Worm (Caenorhabditis elegans) whole organism, early embryonic: Measurements from ENCODE around the gene vrk-1.
A peak's percentile ranks its signal among the peaks of the same experiment; 100 is the strongest.

Experiments used
- B0310.2 ChIP-seq: sonication (generic microtip); optimal IDR thresholded peaks from 2 replicates; lab custom pipeline; 2016; ENCODE audit warnings: mild to moderate bottlenecking, missing genetic modification characterization, missing compliant biosample characterization
- F13C5.2 ChIP-seq: sonication (generic microtip); optimal IDR thresholded peaks from 2 replicates; lab custom pipeline; 2017; ENCODE audit warnings: mild to moderate bottlenecking, missing genetic modification characterization, inconsistent platforms, missing compliant biosample characterization
- aly-1 ChIP-seq: sonication (generic microtip); optimal IDR thresholded peaks from 2 replicates; lab custom pipeline; 2016; ENCODE audit warnings: missing genetic modification characterization, missing compliant biosample characterization
- ama-1 ChIP-seq: fragments of 150-350 bp; optimal IDR thresholded peaks from 2 replicates; lab custom pipeline; 2014
- ceh-13 ChIP-seq: fragments of 200-800 bp; sonication (Bioruptor generic); optimal IDR thresholded peaks from 2 replicates; lab custom pipeline; 2018; ENCODE audit warnings: mild to moderate bottlenecking, missing genetic modification characterization, missing compliant biosample characterization
- ceh-36 ChIP-seq: sonication (generic microtip); optimal IDR thresholded peaks from 2 replicates; lab custom pipeline; 2016; ENCODE audit warnings: missing genetic modification characterization, inconsistent platforms, missing compliant biosample characterization
- ets-7 ChIP-seq: sonication (generic microtip); optimal IDR thresholded peaks from 2 replicates; lab custom pipeline; 2016; ENCODE audit warnings: missing genotype, missing genetic modification characterization, missing compliant biosample characterization
- flt-1 ChIP-seq: fragments of 200-800 bp; sonication (Bioruptor generic); IDR thresholded peaks from 2 replicates; pipeline ENCODE4 v1.3.6; 2022; ENCODE audit warnings: missing genetic modification characterization, missing compliant biosample characterization
- hmbx-1 ChIP-seq: sonication (generic microtip); optimal IDR thresholded peaks from 2 replicates; lab custom pipeline; 2016; ENCODE audit warnings: mild to moderate bottlenecking, missing genetic modification characterization, missing compliant biosample characterization
- hmg-4 ChIP-seq: fragments of 200-800 bp; sonication (Bioruptor generic); optimal IDR thresholded peaks from 2 replicates; lab custom pipeline; 2018; ENCODE audit warnings: mild to moderate bottlenecking, missing genetic modification characterization, missing compliant biosample characterization
- hnd-1 ChIP-seq: sonication (generic microtip); optimal IDR thresholded peaks from 2 replicates; lab custom pipeline; 2016; ENCODE audit warnings: missing genetic modification characterization, missing compliant biosample characterization
- pes-1 ChIP-seq: fragments of 200-800 bp; sonication (Bioruptor generic); IDR thresholded peaks from 2 replicates; pipeline ENCODE4 v1.3.6; 2022; ENCODE audit warnings: missing genetic modification reagents, missing genetic modification characterization, missing compliant biosample characterization
- scrt-1 ChIP-seq: fragments of 200-800 bp; sonication (Bioruptor generic); IDR thresholded peaks from 2 replicates; pipeline ENCODE4 v1.3.6; 2022; ENCODE audit warnings: missing genetic modification characterization, missing compliant biosample characterization
- sea-1 ChIP-seq: fragments of 200-800 bp; sonication (Bioruptor generic); conservative IDR thresholded peaks from 2 replicates; pipeline ENCODE4 v1.3.6; 2022; ENCODE audit warnings: missing genetic modification characterization, missing compliant biosample characterization
- tbx-11 ChIP-seq: fragments of 200-800 bp; sonication (Bioruptor generic); IDR thresholded peaks from 2 replicates; pipeline ENCODE4 v1.3.6; 2022; ENCODE audit warnings: missing genetic modification characterization, missing compliant biosample characterization
- tbx-37 ChIP-seq: fragments of 200-800 bp; sonication (Bioruptor generic); conservative IDR thresholded peaks from 2 replicates; pipeline ENCODE4 v1.3.6; 2022; ENCODE audit warnings: missing genetic modification reagents, missing genetic modification characterization, missing compliant biosample characterization
- tra-4 ChIP-seq: sonication (generic microtip); optimal IDR thresholded peaks from 2 replicates; lab custom pipeline; 2017; ENCODE audit warnings: missing genetic modification characterization, missing compliant biosample characterization

Gene vrk-1

ce11 chrII:5901407-5902026 is 20.2 kb upstream of the vrk-1 start:
- TF ChIP-seq hmg-4 (GFP tag; lab: Kevin White, UChicago) = no peak
- no peak for TF ChIP-seq ama-1 (lab: Kevin White, UChicago)
- no peak for TF ChIP-seq B0310.2
- no peak for TF ChIP-seq tra-4 (tag; lab: Kevin White, UChicago)
- TF ChIP-seq aly-1 (tag; lab: Kevin White, UChicago) = peak; percentile 34
- no peak for TF ChIP-seq ceh-36 (tag; lab: Kevin White, UChicago)
- no peak for TF ChIP-seq hmbx-1
- no peak for TF ChIP-seq tbx-11 (GFP tag; lab: Robert Waterston, UW)
- no peak for TF ChIP-seq hnd-1 (tag; lab: Kevin White, UChicago)

DNA sequence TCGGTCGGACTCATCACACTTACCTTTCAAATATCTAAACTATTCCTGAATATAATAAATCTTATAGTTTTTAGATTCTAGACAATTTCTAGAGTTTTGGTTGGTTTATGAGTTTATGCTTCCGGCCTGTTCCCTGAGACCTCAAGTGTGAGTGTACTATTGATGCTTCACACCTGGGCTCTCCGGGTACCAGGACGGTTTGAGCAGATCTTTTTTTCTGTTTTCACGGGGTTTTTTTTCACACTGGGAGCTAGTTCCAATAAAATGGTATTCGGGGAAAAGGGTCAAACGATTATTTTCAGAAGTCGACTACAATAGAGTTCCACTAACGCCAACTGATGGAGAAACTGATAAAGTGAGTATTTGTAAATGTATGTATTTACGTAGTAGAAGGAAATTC is 19.6 kb upstream of the vrk-1 start:
- TF ChIP-seq aly-1 (tag; lab: Kevin White, UChicago) (no peak), ama-1 (lab: Kevin White, UChicago) (no peak)

ce11 chrII:5904252-5904651 is 17.5 kb upstream of the vrk-1 start, which contains the start of gene tsp-18:
tsp-18 (plus strand) TSS chrII:5904552.
- TF ChIP-seq ceh-36 (tag; lab: Kevin White, UChicago) = no peak
- no peak for TF ChIP-seq aly-1 (tag; lab: Kevin White, UChicago)
- TF ChIP-seq sea-1 = no peak
- TF ChIP-seq hmbx-1 = no peak
- no peak for TF ChIP-seq scrt-1 (GFP tag; lab: Robert Waterston, UW)
- TF ChIP-seq hnd-1 (tag; lab: Kevin White, UChicago) = no peak
- TF ChIP-seq F13C5.2 = no peak
- TF ChIP-seq ama-1 (lab: Kevin White, UChicago) = no peak
- no peak for TF ChIP-seq pes-1 (GFP tag; lab: Robert Waterston, UW)
- no peak for TF ChIP-seq B0310.2

ce11 chrII:5906274-5906673 is 15.5 kb upstream of the vrk-1 start, which contains the start of gene F59G1.8:
F59G1.8 (plus strand) TSS chrII:5906566.
- no peak for TF ChIP-seq ceh-13 (GFP tag; lab: Kevin White, UChicago)

ce11 chrII:5907482-5907881 is 14.3 kb upstream of the vrk-1 start, which contains the start of gene vps-35:
vps-35 (plus strand) TSS chrII:5907816.
- TF ChIP-seq tbx-37 (GFP tag; lab: Robert Waterston, UW) = no peak
- TF ChIP-seq ceh-36 (tag; lab: Kevin White, UChicago) = no peak
- no peak for TF ChIP-seq F13C5.2
- TF ChIP-seq hmg-4 (GFP tag; lab: Kevin White, UChicago) = no peak
- TF ChIP-seq ets-7 (tag; lab: Kevin White, UChicago) = no peak
- no peak for TF ChIP-seq ceh-13 (GFP tag; lab: Kevin White, UChicago)

DNA sequence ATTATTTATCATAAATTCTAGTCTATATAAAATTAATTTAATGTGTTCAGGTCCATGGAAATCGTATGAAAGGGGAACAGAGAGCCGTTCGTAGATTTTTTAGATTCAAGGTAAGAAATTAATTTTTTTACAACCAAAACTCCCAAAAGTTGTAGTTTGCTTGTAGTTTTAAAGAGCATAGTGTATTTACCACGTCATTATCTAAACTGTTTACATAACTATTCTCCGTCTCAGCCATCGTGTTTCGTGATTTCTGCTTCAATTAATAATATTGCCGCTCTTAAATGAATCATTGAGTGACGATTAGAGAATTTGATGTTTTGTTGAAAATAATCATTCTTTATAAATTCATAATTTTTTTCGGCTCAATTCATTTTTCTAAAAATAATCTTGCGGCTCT is 10.5 kb upstream of the vrk-1 start, which contains the start of gene cgt-3:
TSS of gene cgt-3 (plus strand) at position 51 of the 400 bp plus-strand sequence.
- TF ChIP-seq hnd-1 (tag; lab: Kevin White, UChicago) = no peak
- no peak for TF ChIP-seq B0310.2
- no peak for TF ChIP-seq pes-1 (GFP tag; lab: Robert Waterston, UW)
- no peak for TF ChIP-seq aly-1 (tag; lab: Kevin White, UChicago)
- no peak for TF ChIP-seq flt-1
- TF ChIP-seq tbx-11 (GFP tag; lab: Robert Waterston, UW) = no peak
- no peak for TF ChIP-seq scrt-1 (GFP tag; lab: Robert Waterston, UW)
- no peak for TF ChIP-seq hmbx-1
- no peak for TF ChIP-seq tbx-37 (GFP tag; lab: Robert Waterston, UW)
- TF ChIP-seq tra-4 (tag; lab: Kevin White, UChicago) = no peak
- no peak for TF ChIP-seq ceh-36 (tag; lab: Kevin White, UChicago)
- no peak for TF ChIP-seq F13C5.2
- no peak for TF ChIP-seq ets-7 (tag; lab: Kevin White, UChicago)
- TF ChIP-seq ama-1 (lab: Kevin White, UChicago) = no peak
- no peak for TF ChIP-seq hmg-4 (GFP tag; lab: Kevin White, UChicago)
- TF ChIP-seq ceh-13 (GFP tag; lab: Kevin White, UChicago) = no peak
- no peak for TF ChIP-seq sea-1

DNA sequence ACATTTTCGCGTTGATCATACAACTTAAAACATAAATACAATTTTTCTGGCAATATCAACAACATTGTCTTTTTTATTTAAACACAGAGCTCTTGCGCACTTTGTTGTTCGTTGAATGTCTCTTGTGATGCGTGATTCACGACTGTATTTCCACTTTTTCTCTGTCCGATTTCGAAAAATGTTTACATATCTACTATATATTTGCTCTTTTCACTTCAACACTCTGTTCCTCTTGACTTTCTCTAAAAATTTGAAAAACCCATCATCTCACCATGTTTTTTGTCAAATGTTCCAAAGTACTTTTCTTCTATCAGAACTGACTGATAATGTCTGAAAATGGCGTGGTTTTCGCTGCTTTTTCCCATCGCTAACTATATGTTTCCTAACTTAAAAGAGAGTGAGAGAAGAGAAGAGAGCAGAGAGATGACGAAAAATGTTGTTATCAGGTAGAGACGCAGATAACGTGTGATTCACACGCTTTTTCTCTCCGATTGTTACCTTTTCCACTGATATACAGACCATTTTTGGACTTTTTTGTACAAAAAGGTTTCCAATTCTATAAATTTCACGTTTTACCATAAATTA is 9.7 kb upstream of the vrk-1 start:
- TF ChIP-seq hmg-4 (GFP tag; lab: Kevin White, UChicago) (no peak), hnd-1 (tag; lab: Kevin White, UChicago) (no peak), ama-1 (lab: Kevin White, UChicago) (no peak), tbx-11 (GFP tag; lab: Robert Waterston, UW) (no peak), sea-1 (no peak), tbx-37 (GFP tag; lab: Robert Waterston, UW) (no peak), F13C5.2 (no peak), pes-1 (GFP tag; lab: Robert Waterston, UW) (no peak), B0310.2 (no peak), aly-1 (tag; lab: Kevin White, UChicago) (no peak)

- TF ChIP-seq ceh-36 (tag; lab: Kevin White, UChicago) = no peak
- no peak for TF ChIP-seq pes-1 (GFP tag; lab: Robert Waterston, UW)
- no peak for TF ChIP-seq B0310.2
- TF ChIP-seq tbx-37 (GFP tag; lab: Robert Waterston, UW) = no peak
- no peak for TF ChIP-seq hnd-1 (tag; lab: Kevin White, UChicago)
- no peak for TF ChIP-seq scrt-1 (GFP tag; lab: Robert Waterston, UW)
- no peak for TF ChIP-seq tra-4 (tag; lab: Kevin White, UChicago)
These were observed 7.9 kb upstream of the vrk-1 start for ce11 chrII:5913897-5914296.
